Worm (Caenorhabditis elegans): ENCODE measurements around the gene W08F4.5.

DNA sequence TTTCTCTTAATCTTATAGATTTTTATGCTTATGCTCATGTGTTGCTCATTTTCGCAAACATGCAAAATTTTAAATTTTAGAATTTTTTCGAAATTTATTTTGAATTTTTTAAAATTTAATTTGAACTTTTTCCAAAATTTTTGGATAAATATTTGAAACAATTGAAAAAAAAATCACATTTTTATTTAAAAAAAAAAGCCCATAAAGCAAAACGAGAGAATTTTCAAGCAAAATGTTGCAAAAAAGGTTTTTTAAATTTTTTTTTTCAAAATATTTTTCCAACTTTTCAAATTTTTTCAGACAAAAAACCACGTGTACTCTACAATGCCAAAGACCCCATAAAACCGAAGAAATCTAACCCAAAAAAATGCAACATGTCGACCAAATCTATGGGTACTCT is 12.5 kb downstream of the W08F4.5 start, which contains the start of the genes C09E8.1 and C09E8.6:
- TF ChIP-seq ceh-6 (GFP tag; optimal IDR thresholded peaks at IDR 0.05) (no peak), lin-11 (tag; optimal IDR thresholded peaks at IDR 0.05) (no peak), lim-6 (tag; optimal IDR thresholded peaks at IDR 0.05) (no peak), ceh-45 (GFP tag; IDR thresholded peaks at IDR 0.05) (no peak), ahr-1 (tag; optimal IDR thresholded peaks at IDR 0.05) (no peak), ztf-16 (tag; optimal IDR thresholded peaks at IDR 0.05) (no peak), ceh-9 (tag; optimal IDR thresholded peaks at IDR 0.05) (no peak), sox-4 (tag; optimal IDR thresholded peaks at IDR 0.05) (no peak), F13H6.1 (tag; optimal IDR thresholded peaks at IDR 0.05) (no peak)
